Fruit fly (Drosophila melanogaster): ENCODE results near the gene AttD.

Gene AttD

dm6 chr3R:17615746-17616145 is 9.3 kb upstream of the AttD start:
- TF ChIP-seq Bdp1 (GFP tag; optimal IDR thresholded peaks at IDR 0.05) = peak; percentile 34
- no peak for TF ChIP-seq CG7987 (GFP tag; optimal IDR thresholded peaks at IDR 0.05)
- no peak for TF ChIP-seq Adf1 (GFP tag; IDR thresholded peaks at IDR 0.05)
- no peak for TF ChIP-seq dysf (GFP tag; IDR thresholded peaks at IDR 0.05)
- TF ChIP-seq cas (GFP tag; IDR thresholded peaks at IDR 0.05) = no peak
- no peak for TF ChIP-seq slbo (GFP tag; IDR thresholded peaks at IDR 0.05)
- TF ChIP-seq nom (GFP tag; optimal IDR thresholded peaks at IDR 0.05) = peak; percentile 11
- 0 out of 2 replicates have a peak, but pooled peaks have one; percentile 10 for TF ChIP-seq Drgx (GFP tag; IDR thresholded peaks at IDR 0.05)
- no peak for TF ChIP-seq CG43689 (GFP tag; IDR thresholded peaks at IDR 0.05)
- TF ChIP-seq CG11456 (GFP tag; IDR thresholded peaks at IDR 0.05) = 0 out of 3 replicates have a peak, but pooled peaks have one; percentile 9
- 0 out of 3 replicates have a peak, but pooled peaks have one; percentile 58 for TF ChIP-seq CG2199 (GFP tag; IDR thresholded peaks at IDR 0.05)

dm6 chr3R:17616541-17616940 is 8.5 kb upstream of the AttD start:
- TF ChIP-seq sens (GFP tag) (peak; percentile 20), gsb-n (tag; optimal IDR thresholded peaks at IDR 0.05) (peak; percentile 6), CG17568 (GFP tag; optimal IDR thresholded peaks at IDR 0.05) (no peak), CG2199 (GFP tag; IDR thresholded peaks at IDR 0.05) (peak; percentile 93), wek (GFP tag; optimal IDR thresholded peaks at IDR 0.05) (no peak), CG8478 (optimal IDR thresholded peaks at IDR 0.05) (peak; percentile 38), Abd-B (GFP tag; optimal IDR thresholded peaks at IDR 0.05) (peak; percentile 37), CG17361 (GFP tag; IDR thresholded peaks at IDR 0.05) (0 out of 3 replicates have a peak, but pooled peaks have one; percentile 17), CG42726 (GFP tag; IDR thresholded peaks at IDR 0.05; ENCODE audit: partially characterized antibody) (peak; percentile 79; the same call in 1 of the 2 replicates), scrt (GFP tag; optimal IDR thresholded peaks at IDR 0.05) (no peak), Bgb (GFP tag; IDR thresholded peaks at IDR 0.05; ENCODE audit: partially characterized antibody) (peak; percentile 73), CG8924 (tag; optimal IDR thresholded peaks at IDR 0.05) (no peak), CG12299 (tag; optimal IDR thresholded peaks at IDR 0.05) (no peak), Med (GFP tag) (peak; percentile 54), sqz (GFP tag; optimal IDR thresholded peaks at IDR 0.05) (peak; percentile 28), Rfx (GFP tag; IDR thresholded peaks at IDR 0.05) (peak; percentile 37; the same call in 1 of the 2 replicates), prd (optimal IDR thresholded peaks at IDR 0.05) (peak in 1 of 2 experiments; percentile 11), prd (GFP tag; IDR thresholded peaks at IDR 0.05) (no peak), Opbp (GFP tag; IDR thresholded peaks at IDR 0.05; ENCODE audit: partially characterized antibody) (peak; percentile 54; the same call in 1 of the 3 replicates), slbo (GFP tag; IDR thresholded peaks at IDR 0.05) (0 out of 2 replicates have a peak, but pooled peaks have one; percentile 34), Ets65A (GFP tag) (peak; percentile 91), CG7357 (GFP tag; IDR thresholded peaks at IDR 0.05) (no peak), CG6272 (GFP tag; IDR thresholded peaks at IDR 0.05) (0 out of 2 replicates have a peak, but pooled peaks have one; percentile 45), Pdp1 (GFP tag; optimal IDR thresholded peaks at IDR 0.05) (peak in 1 of 2 experiments; percentile 74), CG32532 (GFP tag; IDR thresholded peaks at IDR 0.05) (0 out of 2 replicates have a peak, but pooled peaks have one; percentile 7), CG6791 (GFP tag; IDR thresholded peaks at IDR 0.05; ENCODE audit: partially characterized antibody) (peak; percentile 51; the same call in 1 of the 3 replicates), CTCF (GFP tag; optimal IDR thresholded peaks at IDR 0.05) (peak; percentile 90), CG16813 (GFP tag; IDR thresholded peaks at IDR 0.05; ENCODE audit: partially characterized antibody) (peak; percentile 62), pnt (GFP tag; optimal IDR thresholded peaks at IDR 0.05) (peak; percentile 14), amos (GFP tag; IDR thresholded peaks at IDR 0.05; ENCODE audit: partially characterized antibody) (peak; percentile 72), Dip2 (GFP tag; IDR thresholded peaks at IDR 0.05) (peak; percentile 81), CG18476 (GFP tag; optimal IDR thresholded peaks at IDR 0.05) (no peak)
